Worm (Caenorhabditis elegans): Measurements from ENCODE around the gene rbr-2.

DNA sequence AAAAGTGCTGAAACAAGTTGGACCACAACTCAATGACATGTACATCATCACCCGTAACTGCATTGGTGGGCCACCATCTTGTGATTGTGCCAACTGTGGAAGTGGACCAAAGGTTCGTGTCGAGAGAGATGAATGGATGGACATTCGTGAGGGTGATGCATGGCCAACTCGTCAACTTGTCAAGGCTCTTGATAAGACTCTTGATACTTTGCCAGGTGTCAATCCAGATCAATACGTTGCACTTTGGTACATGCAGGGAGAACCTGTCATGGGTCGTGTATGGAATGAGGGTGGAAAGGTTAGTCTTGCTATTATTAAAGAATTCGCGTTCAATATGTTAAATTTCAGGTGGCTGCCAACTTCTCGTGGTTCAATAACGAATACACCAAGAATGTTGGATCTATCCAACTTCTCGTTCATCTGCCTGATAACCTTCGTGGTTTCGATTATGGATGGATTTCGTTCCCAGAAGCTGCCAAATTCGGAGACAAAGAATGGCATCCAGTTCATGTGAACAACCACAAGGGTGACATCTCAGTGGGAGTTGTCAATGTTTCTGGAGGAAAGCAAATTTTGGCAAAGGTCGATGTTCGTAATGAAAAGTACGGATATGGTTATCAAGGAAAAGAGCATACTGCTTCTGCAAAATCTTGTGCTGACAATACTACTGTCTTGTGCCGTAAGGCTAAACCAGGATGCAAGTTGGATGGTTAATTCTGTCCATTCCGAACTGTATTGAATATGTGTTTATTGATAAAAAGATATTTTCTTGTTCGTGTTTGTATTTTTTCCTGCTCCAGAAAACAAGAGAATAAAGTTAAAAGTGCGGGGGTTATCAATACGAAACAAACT is 30.7 kb downstream of the rbr-2 start:
- TF ChIP-seq F55B11.4 (tag; optimal IDR thresholded peaks at IDR 0.05; ENCODE audit: borderline replicate concordance, insufficient read depth), result no peak
- TF ChIP-seq B0019.2 (GFP tag; conservative IDR thresholded peaks at IDR 0.05), result no peak
- TF ChIP-seq xnd-1 (tag; optimal IDR thresholded peaks at IDR 0.05), result no peak
- TF ChIP-seq unc-62 (GFP tag; optimal IDR thresholded peaks at IDR 0.05), result no peak
- TF ChIP-seq unc-130 (GFP tag; optimal IDR thresholded peaks at IDR 0.05), result no peak
- no peak for TF ChIP-seq pha-4 (tag; optimal IDR thresholded peaks at IDR 0.05)
- no peak for TF ChIP-seq egl-44 (GFP tag; IDR thresholded peaks at IDR 0.05)
- TF ChIP-seq ama-1 (optimal IDR thresholded peaks at IDR 0.05), result no peak
- TF ChIP-seq ama-1 (GFP tag; optimal IDR thresholded peaks at IDR 0.05), result no peak
- no peak for TF ChIP-seq lin-35 (GFP tag; optimal IDR thresholded peaks at IDR 0.05)
